Worm (Caenorhabditis elegans) whole organism, L4 larva: ENCODE measurements around the gene C25H3.3.

ENCODE experiments used
- F10B5.3 ChIP-seq: sonication (generic microtip); optimal IDR thresholded peaks from 2 replicates; lab custom pipeline; 2016; ENCODE audit warnings: mild to moderate bottlenecking, missing genetic modification characterization, missing compliant biosample characterization
- F26F4.8 ChIP-seq: fragments of 200-800 bp; sonication (Bioruptor generic); conservative IDR thresholded peaks from 2 replicates; pipeline ENCODE4 v1.3.6; 2022; ENCODE audit warnings: missing genetic modification characterization, missing compliant biosample characterization
- T26A8.4 ChIP-seq: fragments of 200-800 bp; sonication (Bioruptor generic); IDR thresholded peaks from 2 replicates; pipeline ENCODE4 v1.3.6; 2022; ENCODE audit warnings: missing genetic modification characterization, missing compliant biosample characterization
- Y5F2A.4 ChIP-seq: fragments of 200-800 bp; sonication (Bioruptor generic); optimal IDR thresholded peaks from 2 replicates; lab custom pipeline; 2018; ENCODE audit warnings: mild to moderate bottlenecking, missing genetic modification characterization, missing compliant biosample characterization
- ZK546.5 ChIP-seq, 2 experiments: sonication (generic microtip); optimal IDR thresholded peaks; 2 replicates each; lab custom pipeline; 2017; ENCODE audit warnings: missing biosample characterization in 2 of 2, missing genetic modification characterization in 2 of 2
- aly-2 ChIP-seq: sonication (generic microtip); optimal IDR thresholded peaks from 2 replicates; lab custom pipeline; 2018; ENCODE audit warnings: missing biosample characterization, missing genetic modification characterization
- ama-1 ChIP-seq: fragments of 150-350 bp; optimal IDR thresholded peaks from 2 replicates; lab custom pipeline; 2014; ENCODE audit warnings: inconsistent platforms, mixed read lengths
- arid-1 ChIP-seq: fragments of 200-800 bp; sonication (Bioruptor generic); conservative IDR thresholded peaks from 2 replicates; pipeline ENCODE4 v1.3.6; 2022; ENCODE audit warnings: missing genetic modification reagents, missing genetic modification characterization, missing compliant biosample characterization
- attf-4 ChIP-seq: sonication (generic microtip); optimal IDR thresholded peaks from 3 replicates; lab custom pipeline; 2017; ENCODE audit warnings: missing biosample characterization, missing genetic modification characterization
- ceh-44 ChIP-seq: fragments of 200-800 bp; sonication (Bioruptor generic); IDR thresholded peaks from 2 replicates; pipeline ENCODE4 v1.3.6; 2022; ENCODE audit warnings: missing genetic modification reagents, missing genetic modification characterization, missing compliant biosample characterization
- ces-1 ChIP-seq: fragments of 150-350 bp; sonication (generic microtip); optimal IDR thresholded peaks from 4 replicates; lab custom pipeline; 2014; ENCODE audit warnings: missing biosample characterization, missing genetic modification reagents, missing genetic modification characterization
- ctbp-1 ChIP-seq: fragments of 200-800 bp; sonication (Bioruptor generic); IDR thresholded peaks from 2 replicates; pipeline ENCODE4 v1.3.6; 2022; ENCODE audit warnings: missing genetic modification reagents, missing genetic modification characterization, missing compliant biosample characterization
- dmd-6 ChIP-seq: fragments of 200-800 bp; sonication (Bioruptor generic); IDR thresholded peaks from 2 replicates; pipeline ENCODE4 v1.3.6; 2022; ENCODE audit warnings: missing genetic modification reagents, missing genetic modification characterization, missing compliant biosample characterization
- duxl-1 ChIP-seq: sonication (generic microtip); optimal IDR thresholded peaks from 2 replicates; lab custom pipeline; 2016; ENCODE audit warnings: mild to moderate bottlenecking, missing genetic modification characterization, moderate library complexity, missing compliant biosample characterization; ENCODE audit not compliant: poor library complexity
- dve-1 ChIP-seq: sonication (generic microtip); optimal IDR thresholded peaks from 2 replicates; lab custom pipeline; 2017; ENCODE audit warnings: antibody characterized with exemption, mild to moderate bottlenecking, missing genetic modification characterization, missing compliant biosample characterization; ENCODE audit not compliant: insufficient read depth
- egl-27 ChIP-seq: sonication (generic microtip); optimal IDR thresholded peaks from 3 replicates; lab custom pipeline; 2017; ENCODE audit warnings: missing biosample characterization, missing genetic modification reagents, missing genetic modification characterization
- gei-8 ChIP-seq: fragments of 200-800 bp; sonication (Bioruptor generic); optimal IDR thresholded peaks from 2 replicates; lab custom pipeline; 2018; ENCODE audit warnings: mild to moderate bottlenecking, missing genetic modification characterization, missing compliant biosample characterization
- hif-1 ChIP-seq, 2 experiments: sonication (generic microtip); optimal IDR thresholded peaks; 2 replicates each; lab custom pipeline; 2016 to 2017; ENCODE audit warnings: missing compliant biosample characterization in 2 of 2, missing genetic modification characterization in 2 of 2, missing genetic modification reagents in 2 of 2, missing genotype in 2 of 2, mild to moderate bottlenecking in 1 of 2
- hmg-1.1 ChIP-seq: fragments of 200-800 bp; sonication (Bioruptor generic); IDR thresholded peaks from 2 replicates; pipeline ENCODE4 v1.3.6; 2022; ENCODE audit warnings: missing genetic modification reagents, missing genetic modification characterization, missing compliant biosample characterization
- lin-13 ChIP-seq: fragments of 150-350 bp; optimal IDR thresholded peaks from 2 replicates; lab custom pipeline; 2014; ENCODE audit warnings: missing biosample characterization, missing genetic modification reagents, missing genetic modification characterization
- lin-38 ChIP-seq: fragments of 200-800 bp; sonication (Bioruptor generic); IDR thresholded peaks from 2 replicates; pipeline ENCODE4 v1.3.6; 2022; ENCODE audit warnings: missing genetic modification reagents, missing genetic modification characterization, missing compliant biosample characterization
- lin-39 ChIP-seq: fragments of 150-350 bp; optimal IDR thresholded peaks from 2 replicates; lab custom pipeline; 2014; ENCODE audit warnings: missing biosample characterization, missing genetic modification reagents, missing genetic modification characterization
- lir-3 ChIP-seq: sonication (generic microtip); optimal IDR thresholded peaks from 2 replicates; lab custom pipeline; 2016; ENCODE audit warnings: mild to moderate bottlenecking, missing genetic modification characterization, missing compliant biosample characterization
- madf-5 ChIP-seq, 2 experiments: fragments of 200-800 bp; sonication (Bioruptor generic); IDR thresholded peaks; 2 replicates each; pipeline ENCODE4 v1.3.6; 2022; ENCODE audit warnings: missing compliant biosample characterization in 2 of 2, missing genetic modification characterization in 2 of 2
- madf-9 ChIP-seq: fragments of 200-800 bp; sonication (Bioruptor generic); conservative IDR thresholded peaks from 2 replicates; pipeline ENCODE4 v1.3.6; 2022; ENCODE audit warnings: missing genetic modification reagents, missing genetic modification characterization, missing compliant biosample characterization
- mdl-1 ChIP-seq, 2 experiments: fragments of 150-350 bp in 1 of 2; sonication (generic microtip) in 1 of 2; optimal IDR thresholded peaks; 2 replicates each; lab custom pipeline; 2014 to 2017; ENCODE audit warnings: missing biosample characterization in 2 of 2, missing genetic modification characterization in 2 of 2
- mxl-2 ChIP-seq: fragments of 200-800 bp; sonication (Bioruptor generic); conservative IDR thresholded peaks from 2 replicates; pipeline ENCODE4 v1.3.6; 2022; ENCODE audit warnings: missing genetic modification reagents, missing genetic modification characterization, missing compliant biosample characterization
- mxl-3 ChIP-seq: fragments of 200-800 bp; sonication (Bioruptor generic); optimal IDR thresholded peaks from 2 replicates; lab custom pipeline; 2018; ENCODE audit warnings: mild to moderate bottlenecking, missing genetic modification characterization, missing compliant biosample characterization
- nhr-102 ChIP-seq: sonication (generic microtip); optimal IDR thresholded peaks from 2 replicates; lab custom pipeline; 2016; ENCODE audit warnings: mild to moderate bottlenecking, missing genetic modification characterization, moderate library complexity, missing compliant biosample characterization
- nhr-111 ChIP-seq: fragments of 200-800 bp; sonication (Bioruptor generic); optimal IDR thresholded peaks from 2 replicates; lab custom pipeline; 2018; ENCODE audit warnings: mild to moderate bottlenecking, missing genetic modification characterization, missing compliant biosample characterization
- nhr-237 ChIP-seq: sonication (generic microtip); optimal IDR thresholded peaks from 2 replicates; lab custom pipeline; 2017; ENCODE audit warnings: missing biosample characterization, missing genetic modification characterization
- nhr-25 ChIP-seq: sonication (generic microtip); optimal IDR thresholded peaks from 2 replicates; lab custom pipeline; 2017; ENCODE audit warnings: missing genetic modification characterization, mild to moderate bottlenecking, missing compliant biosample characterization, antibody characterized with exemption, moderate library complexity, borderline replicate concordance; ENCODE audit not compliant: insufficient read depth
- nhr-28 ChIP-seq: fragments of 150-350 bp; optimal IDR thresholded peaks from 2 replicates; lab custom pipeline; 2014; ENCODE audit warnings: missing biosample characterization, missing genetic modification characterization
- nhr-42 ChIP-seq: fragments of 200-800 bp; sonication (Bioruptor generic); IDR thresholded peaks from 2 replicates; pipeline ENCODE4 v1.3.6; 2022; ENCODE audit warnings: missing genetic modification characterization, missing compliant biosample characterization
- nhr-76 ChIP-seq: fragments of 150-350 bp; optimal IDR thresholded peaks from 2 replicates; lab custom pipeline; 2014; ENCODE audit warnings: missing biosample characterization, missing genetic modification characterization
- nhr-77 ChIP-seq: fragments of 150-350 bp; optimal IDR thresholded peaks from 2 replicates; lab custom pipeline; 2014; ENCODE audit warnings: missing biosample characterization, missing genetic modification characterization
- php-3 ChIP-seq: fragments of 200-800 bp; sonication (Bioruptor generic); IDR thresholded peaks from 2 replicates; pipeline ENCODE4 v1.3.6; 2022; ENCODE audit warnings: missing genetic modification reagents, missing genetic modification characterization, missing compliant biosample characterization
- pqm-1 ChIP-seq: sonication (generic microtip); optimal IDR thresholded peaks from 2 replicates; lab custom pipeline; 2017; ENCODE audit warnings: missing biosample characterization, missing genetic modification characterization
- saeg-2 ChIP-seq: fragments of 200-800 bp; sonication (Bioruptor generic); IDR thresholded peaks from 2 replicates; pipeline ENCODE4 v1.3.6; 2022; ENCODE audit warnings: missing genetic modification reagents, missing genetic modification characterization, missing compliant biosample characterization
- set-16 ChIP-seq: fragments of 200-800 bp; sonication (Bioruptor generic); IDR thresholded peaks from 2 replicates; pipeline ENCODE4 v1.3.6; 2022; ENCODE audit warnings: missing genetic modification reagents, missing genetic modification characterization, missing compliant biosample characterization
- skn-1 ChIP-seq: fragments of 150-350 bp; optimal IDR thresholded peaks from 2 replicates; lab custom pipeline; 2014; ENCODE audit warnings: missing biosample characterization, missing genetic modification characterization
- snpc-4 ChIP-seq: fragments of 150-350 bp; optimal IDR thresholded peaks from 2 replicates; lab custom pipeline; 2014; ENCODE audit warnings: missing biosample characterization, missing genetic modification characterization
- spr-1 ChIP-seq: sonication (generic microtip); optimal IDR thresholded peaks from 2 replicates; lab custom pipeline; 2016; ENCODE audit warnings: mild to moderate bottlenecking, missing genetic modification characterization, missing compliant biosample characterization
- spr-3 ChIP-seq: fragments of 200-800 bp; sonication (Bioruptor generic); optimal IDR thresholded peaks from 2 replicates; lab custom pipeline; 2018; ENCODE audit warnings: mild to moderate bottlenecking, missing genetic modification characterization, missing compliant biosample characterization
- unc-62 ChIP-seq, 3 experiments: fragments of 150-350 bp in 1 of 3; sonication (generic microtip); optimal IDR thresholded peaks in 2 of 3; peaks in 1 of 3; 1 replicate in 1 of 3; 2 replicates in 2 of 3; lab custom pipeline; 2014 to 2017; ENCODE audit warnings: missing biosample characterization in 3 of 3, missing genetic modification characterization in 3 of 3, missing genetic modification reagents in 3 of 3, missing genotype in 1 of 3
- zfp-2 ChIP-seq: sonication (generic microtip); optimal IDR thresholded peaks from 2 replicates; lab custom pipeline; 2016; ENCODE audit warnings: mild to moderate bottlenecking, missing genetic modification characterization, missing compliant biosample characterization
- zip-11 ChIP-seq: fragments of 200-800 bp; sonication (Bioruptor generic); IDR thresholded peaks from 2 replicates; pipeline ENCODE4 v1.3.6; 2022; ENCODE audit warnings: missing genetic modification characterization, missing compliant biosample characterization
- zip-2 ChIP-seq: fragments of 150-350 bp; optimal IDR thresholded peaks from 2 replicates; lab custom pipeline; 2014; ENCODE audit warnings: missing biosample characterization, missing genetic modification characterization

The C25H3.3 gene

ce11 chrII:5660736-5661734, 33.0 kb upstream of the C25H3.3 start, which contains the start of the genes ift-43 and mdt-26 (continued):
- TF ChIP-seq dmd-6 (GFP tag; lab: Robert Waterston, UW) (peak; percentile 70), nhr-76 (tag; lab: Kevin White, UChicago) (no peak), hif-1 (tag; optimal IDR thresholded peaks at IDR 0.05; lab: Kevin White, UChicago) (peak; percentile 31 to 69), snpc-4 (tag; lab: Kevin White, UChicago) (no peak), nhr-77 (tag; lab: Kevin White, UChicago) (peak; percentile 0), ceh-44 (GFP tag; lab: Robert Waterston, UW) (peak; percentile 64; the same call in 1 of the 2 replicates), ZK546.5 (tag; optimal IDR thresholded peaks at IDR 0.05; lab: Kevin White, UChicago) (peak in 1 of 2 experiments; percentile 3), madf-9 (GFP tag; lab: Robert Waterston, UW) (peak; percentile 67), egl-27 (tag; lab: Kevin White, UChicago) (no peak), zfp-2 (tag; lab: Kevin White, UChicago) (no peak), zip-11 (GFP tag; lab: Robert Waterston, UW) (no peak), nhr-25 (peak; percentile 61), madf-5 (GFP tag; IDR thresholded peaks at IDR 0.05; lab: Robert Waterston, UW) (0 out of 4 replicates have a peak, but pooled peaks of 1 of the 2 experiments have one; percentile 30), arid-1 (GFP tag; lab: Robert Waterston, UW) (peak; percentile 78), mxl-2 (GFP tag; lab: Robert Waterston, UW) (no peak), unc-62 (GFP tag; optimal IDR thresholded peaks at IDR 0.05 in 1 of 2; lab: Kevin White, UChicago) (peak in 1 of 2 experiments; percentile 97), unc-62 (tag; optimal IDR thresholded peaks at IDR 0.05; lab: Kevin White, UChicago) (no peak), T26A8.4 (peak; percentile 82), spr-1 (peak; percentile 81), lin-38 (GFP tag; lab: Robert Waterston, UW) (peak; percentile 66), nhr-111 (GFP tag; lab: Kevin White, UChicago) (peak; percentile 21), ces-1 (no peak), hmg-1.1 (GFP tag; lab: Robert Waterston, UW) (peak; percentile 94), Y5F2A.4 (GFP tag; lab: Kevin White, UChicago) (no peak), saeg-2 (GFP tag; lab: Robert Waterston, UW) (peak; percentile 58; the same call in 1 of the 2 replicates), pqm-1 (tag; lab: Kevin White, UChicago) (no peak), lin-39 (tag; lab: Kevin White, UChicago) (no peak), ama-1 (lab: Kevin White, UChicago) (peak; percentile 100), spr-3 (GFP tag; lab: Kevin White, UChicago) (no peak), nhr-102 (peak; percentile 70), attf-4 (tag; lab: Kevin White, UChicago) (no peak), zip-2 (tag; lab: Kevin White, UChicago) (no peak), mxl-3 (peak; percentile 47), nhr-28 (tag; lab: Kevin White, UChicago) (peak; percentile 46), php-3 (GFP tag; lab: Robert Waterston, UW) (peak; percentile 50; the same call in 1 of the 2 replicates), dve-1 (peak; percentile 79), set-16 (GFP tag; lab: Robert Waterston, UW) (peak; percentile 99), mdl-1 (tag; optimal IDR thresholded peaks at IDR 0.05; lab: Kevin White, UChicago) (peak; percentile 76 to 88), lin-13 (GFP tag; lab: Kevin White, UChicago) (peak; percentile 69), duxl-1 (tag; lab: Kevin White, UChicago) (peak; percentile 31), lir-3 (peak; percentile 28), gei-8 (GFP tag; lab: Kevin White, UChicago) (no peak), skn-1 (tag; lab: Kevin White, UChicago) (no peak), aly-2 (tag; lab: Kevin White, UChicago) (no peak), nhr-42 (GFP tag; lab: Robert Waterston, UW) (peak; percentile 83), ctbp-1 (GFP tag; lab: Robert Waterston, UW) (peak; percentile 92), F10B5.3 (tag; lab: Kevin White, UChicago) (peak; percentile 42), F26F4.8 (GFP tag; lab: Robert Waterston, UW) (no peak), nhr-237 (tag; lab: Kevin White, UChicago) (no peak)
